Fruit fly (Drosophila melanogaster) whole organism, prepupa: ENCODE data around the gene sp3.
A peak's percentile ranks its signal among the peaks of the same experiment; 100 is the strongest.

Experiments
- Blimp-1 ChIP-seq: fragments of 200-800 bp; sonication (Bioruptor generic); optimal IDR thresholded peaks from 3 replicates; lab custom pipeline; 2017; ENCODE audit warnings: missing biosample characterization, missing genetic modification characterization, mild to moderate bottlenecking, moderate library complexity, missing genetic modification reagents
- CG10631 ChIP-seq: fragments of 200-800 bp; sonication (Bioruptor generic); optimal IDR thresholded peaks from 2 replicates; lab custom pipeline; 2016; ENCODE audit warnings: missing biosample characterization, missing genetic modification characterization
- CG10669 ChIP-seq: fragments of 200-800 bp; sonication (Bioruptor generic); optimal IDR thresholded peaks from 3 replicates; lab custom pipeline; 2018; ENCODE audit warnings: missing biosample characterization, mild to moderate bottlenecking, missing genetic modification characterization, moderate library complexity
- CG11294 ChIP-seq: fragments of 200-800 bp; sonication (Bioruptor generic); IDR thresholded peaks from 2 replicates; pipeline ENCODE4 v1.3.6; 2022; ENCODE audit warnings: missing biosample characterization, missing genetic modification characterization
- CG11762 ChIP-seq: fragments of 200-800 bp; sonication (Bioruptor generic); optimal IDR thresholded peaks from 3 replicates; lab custom pipeline; 2016; ENCODE audit warnings: missing biosample characterization, missing genetic modification characterization; ENCODE audit not compliant: insufficient read depth
- CG1621 ChIP-seq: fragments of 200-800 bp; sonication (Bioruptor generic); optimal IDR thresholded peaks from 3 replicates; lab custom pipeline; 2018; ENCODE audit warnings: missing biosample characterization, mild to moderate bottlenecking, missing genetic modification characterization
- CG16779 ChIP-seq: fragments of 200-800 bp; sonication (Bioruptor generic); optimal IDR thresholded peaks from 3 replicates; lab custom pipeline; 2017; ENCODE audit warnings: missing biosample characterization, mild to moderate bottlenecking, missing genetic modification characterization
- CG3032 ChIP-seq: fragments of 200-800 bp; optimal IDR thresholded peaks from 2 replicates; lab custom pipeline; 2019; ENCODE audit warnings: missing biosample characterization, mild to moderate bottlenecking, missing genetic modification characterization, moderate library complexity
- CG31627 ChIP-seq: fragments of 200-800 bp; sonication (Bioruptor generic); optimal IDR thresholded peaks from 3 replicates; lab custom pipeline; 2016; ENCODE audit warnings: missing biosample characterization, missing genetic modification characterization
- CG32006 ChIP-seq: fragments of 200-800 bp; sonication (Bioruptor generic); optimal IDR thresholded peaks from 3 replicates; lab custom pipeline; 2017; ENCODE audit warnings: missing biosample characterization, mild to moderate bottlenecking, missing genetic modification characterization
- CG34406 ChIP-seq: fragments of 200-800 bp; sonication (Bioruptor generic); optimal IDR thresholded peaks from 3 replicates; lab custom pipeline; 2016; ENCODE audit warnings: missing biosample characterization, missing genetic modification characterization
- CG3919 ChIP-seq: fragments of 200-800 bp; sonication (Bioruptor generic); optimal IDR thresholded peaks from 3 replicates; lab custom pipeline; 2016; ENCODE audit warnings: missing biosample characterization, missing genetic modification characterization
- CG6163 ChIP-seq: fragments of 200-800 bp; sonication (Bioruptor generic); IDR thresholded peaks from 3 replicates; pipeline ENCODE4 v1.3.6; 2022; ENCODE audit warnings: missing biosample characterization, missing genetic modification characterization
- CG6792 ChIP-seq: fragments of 200-800 bp; sonication (Bioruptor generic); optimal IDR thresholded peaks from 3 replicates; lab custom pipeline; 2016; ENCODE audit warnings: missing biosample characterization, missing genetic modification characterization
- CG6808 ChIP-seq: fragments of 200-800 bp; sonication (Bioruptor generic); optimal IDR thresholded peaks from 3 replicates; lab custom pipeline; 2017; ENCODE audit warnings: missing biosample characterization, missing genetic modification characterization, mild to moderate bottlenecking, moderate library complexity, missing genetic modification reagents
- CG6854 ChIP-seq: fragments of 200-800 bp; sonication (Bioruptor generic); optimal IDR thresholded peaks from 2 replicates; lab custom pipeline; 2017; ENCODE audit warnings: missing biosample characterization, mild to moderate bottlenecking, missing genetic modification characterization
- CG8319 ChIP-seq: fragments of 200-800 bp; sonication (Bioruptor generic); optimal IDR thresholded peaks from 3 replicates; lab custom pipeline; 2016; ENCODE audit warnings: missing biosample characterization, missing genetic modification characterization
- CG8632 ChIP-seq: fragments of 200-800 bp; sonication (Bioruptor generic); optimal IDR thresholded peaks from 3 replicates; lab custom pipeline; 2016; ENCODE audit warnings: missing biosample characterization, missing genetic modification characterization
- CG9139 ChIP-seq: fragments of 200-800 bp; sonication (Bioruptor generic); optimal IDR thresholded peaks from 3 replicates; lab custom pipeline; 2017; ENCODE audit warnings: missing biosample characterization, mild to moderate bottlenecking, missing genetic modification characterization
- Eip75B ChIP-seq: fragments of 200-800 bp; sonication (Bioruptor generic); optimal IDR thresholded peaks from 3 replicates; lab custom pipeline; 2016; ENCODE audit warnings: missing biosample characterization, missing genetic modification characterization
- Eip78C ChIP-seq: fragments of 200-800 bp; sonication (Bioruptor generic); peaks from one replicate; lab custom pipeline; 2016; ENCODE audit warnings: missing biosample characterization, missing genetic modification characterization
- Eip93F ChIP-seq: fragments of 200-800 bp; sonication (Bioruptor generic); optimal IDR thresholded peaks from 2 replicates; lab custom pipeline; 2016; ENCODE audit warnings: missing biosample characterization, mild to moderate bottlenecking, missing genetic modification characterization
- Ets21C ChIP-seq: fragments of 200-800 bp; sonication (Bioruptor generic); optimal IDR thresholded peaks from 3 replicates; lab custom pipeline; 2016; ENCODE audit warnings: missing biosample characterization, missing genetic modification characterization
- Gug ChIP-seq: fragments of 200-800 bp; sonication (Bioruptor generic); IDR thresholded peaks from 2 replicates; pipeline ENCODE4 v1.3.6; 2022; ENCODE audit warnings: missing biosample characterization, missing genetic modification characterization
- Hr38 ChIP-seq: sonication (Bioruptor generic); optimal IDR thresholded peaks from 2 replicates; lab custom pipeline; 2016; ENCODE audit warnings: missing biosample characterization, missing genetic modification characterization
- Hr39 ChIP-seq: fragments of 200-800 bp; sonication (Bioruptor generic); optimal IDR thresholded peaks from 2 replicates; lab custom pipeline; 2016; ENCODE audit warnings: missing biosample characterization, missing genetic modification characterization
- Hr4 ChIP-seq: fragments of 200-800 bp; sonication (Bioruptor generic); optimal IDR thresholded peaks from 3 replicates; lab custom pipeline; 2016; ENCODE audit warnings: missing biosample characterization, missing genetic modification characterization
- Lpt ChIP-seq: fragments of 200-800 bp; sonication (Bioruptor generic); optimal IDR thresholded peaks from 3 replicates; lab custom pipeline; 2016; ENCODE audit warnings: missing biosample characterization, missing genetic modification characterization
- OdsH ChIP-seq: fragments of 200-800 bp; sonication (Bioruptor generic); optimal IDR thresholded peaks from 3 replicates; lab custom pipeline; 2016; ENCODE audit warnings: missing biosample characterization, missing genetic modification characterization
- Smox ChIP-seq: fragments of 200-800 bp; sonication (Bioruptor generic); optimal IDR thresholded peaks from 3 replicates; lab custom pipeline; 2016; ENCODE audit warnings: missing biosample characterization, missing genetic modification characterization
- Sox102F ChIP-seq: fragments of 200-800 bp; sonication (Bioruptor generic); optimal IDR thresholded peaks from 2 replicates; lab custom pipeline; 2016; ENCODE audit warnings: missing biosample characterization, mild to moderate bottlenecking, missing genetic modification characterization
- Sox14 ChIP-seq: fragments of 200-800 bp; sonication (Bioruptor generic); optimal IDR thresholded peaks from 3 replicates; lab custom pipeline; 2016; ENCODE audit warnings: missing biosample characterization, missing genetic modification characterization
- achi ChIP-seq: fragments of 200-800 bp; sonication (Bioruptor generic); optimal IDR thresholded peaks from 3 replicates; lab custom pipeline; 2016; ENCODE audit warnings: missing biosample characterization, missing genetic modification characterization
- dsx ChIP-seq: fragments of 200-800 bp; optimal IDR thresholded peaks from 3 replicates; lab custom pipeline; 2019; ENCODE audit warnings: missing biosample characterization, mild to moderate bottlenecking, missing genetic modification characterization, moderate library complexity; ENCODE audit not compliant: poor library complexity, severe bottlenecking
- eg ChIP-seq: fragments of 200-800 bp; sonication (Bioruptor generic); IDR thresholded peaks from 3 replicates; pipeline ENCODE4 v1.3.6; 2022; ENCODE audit warnings: missing biosample characterization, missing genetic modification characterization
- esn ChIP-seq: fragments of 200-800 bp; sonication (Bioruptor generic); optimal IDR thresholded peaks from 2 replicates; lab custom pipeline; 2016; ENCODE audit warnings: missing biosample characterization, mild to moderate bottlenecking, missing genetic modification characterization, moderate library complexity
- fd59A ChIP-seq: fragments of 200-800 bp; sonication (Bioruptor generic); optimal IDR thresholded peaks from 2 replicates; lab custom pipeline; 2017; ENCODE audit warnings: missing biosample characterization, mild to moderate bottlenecking, missing genetic modification characterization, missing genetic modification reagents
- fd85E ChIP-seq: fragments of 200-800 bp; sonication (Bioruptor generic); optimal IDR thresholded peaks from 3 replicates; lab custom pipeline; 2016; ENCODE audit warnings: missing biosample characterization, missing genetic modification characterization
- fkh ChIP-seq: fragments of 200-800 bp; sonication (Bioruptor generic); optimal IDR thresholded peaks from 3 replicates; lab custom pipeline; 2017; ENCODE audit warnings: missing biosample characterization, mild to moderate bottlenecking, missing genetic modification characterization, moderate library complexity
- lz ChIP-seq: fragments of 200-800 bp; sonication (Bioruptor generic); optimal IDR thresholded peaks from 3 replicates; lab custom pipeline; 2016; ENCODE audit warnings: missing biosample characterization, missing genetic modification characterization
- net ChIP-seq: fragments of 200-800 bp; sonication (Bioruptor generic); optimal IDR thresholded peaks from 3 replicates; lab custom pipeline; 2016; ENCODE audit warnings: missing biosample characterization, missing genetic modification characterization
- pdm3 ChIP-seq: fragments of 200-800 bp; sonication (Bioruptor generic); optimal IDR thresholded peaks from 3 replicates; lab custom pipeline; 2016; ENCODE audit warnings: missing biosample characterization, missing genetic modification characterization
- salr ChIP-seq, 2 experiments: fragments of 200-800 bp; sonication (Bioruptor generic); optimal IDR thresholded peaks; 3 replicates each; lab custom pipeline; 2016 to 2018; ENCODE audit warnings: missing biosample characterization in 2 of 2, missing genetic modification characterization in 2 of 2, mild to moderate bottlenecking in 1 of 2
- spab ChIP-seq: fragments of 200-800 bp; sonication (Bioruptor generic); optimal IDR thresholded peaks from 2 replicates; lab custom pipeline; 2017; ENCODE audit warnings: missing biosample characterization, mild to moderate bottlenecking, missing genetic modification characterization, missing genetic modification reagents
- ss ChIP-seq, 2 experiments: fragments of 200-800 bp; sonication (Bioruptor generic); optimal IDR thresholded peaks; 2 replicates in 1 of 2; 3 replicates in 1 of 2; lab custom pipeline; 2017 to 2018; ENCODE audit warnings: mild to moderate bottlenecking in 2 of 2, missing biosample characterization in 2 of 2, missing genetic modification characterization in 2 of 2, moderate library complexity in 1 of 2
- svp ChIP-seq: fragments of 200-800 bp; sonication (Bioruptor generic); peaks from one replicate; lab custom pipeline; 2016; ENCODE audit warnings: missing biosample characterization, missing genetic modification characterization
- vri ChIP-seq: fragments of 200-800 bp; sonication (Bioruptor generic); optimal IDR thresholded peaks from 3 replicates; lab custom pipeline; 2016; ENCODE audit warnings: missing biosample characterization, mild to moderate bottlenecking, missing genetic modification characterization

Gene sp3

dm6 chr3R:21481960-21482359 is 38.8 kb upstream of the sp3 start, which contains the start of gene Fancm (continued):
- TF ChIP-seq pdm3 (peak; percentile 56), Sox14 (GFP tag; lab: Kevin White, UChicago) (no peak), CG10669 (GFP tag; lab: Kevin White, UChicago) (peak; percentile 7), CG9139 (no peak), CG32006 (GFP tag; lab: Kevin White, UChicago) (no peak), CG11762 (GFP tag; lab: Kevin White, UChicago) (no peak), Sox102F (GFP tag; lab: Kevin White, UChicago) (no peak), fkh (GFP tag; lab: Kevin White, UChicago) (peak; percentile 94), CG10631 (GFP tag; lab: Kevin White, UChicago) (peak; percentile 57), Hr38 (GFP tag; lab: Kevin White, UChicago) (no peak), ss (GFP tag; optimal IDR thresholded peaks at IDR 0.05; lab: Kevin White, UChicago) (no peak), CG6792 (GFP tag; lab: Kevin White, UChicago) (no peak)

- TF ChIP-seq fkh (GFP tag; lab: Kevin White, UChicago) = no peak
- TF ChIP-seq Ets21C (GFP tag; lab: Kevin White, UChicago) = peak; percentile 10
- no peak for TF ChIP-seq Eip75B (GFP tag; lab: Kevin White, UChicago)
- no peak for TF ChIP-seq CG34406 (GFP tag; lab: Kevin White, UChicago)
- no peak for TF ChIP-seq spab (GFP tag; lab: Kevin White, UChicago)
- peak; percentile 38 for TF ChIP-seq Sox14 (GFP tag; lab: Kevin White, UChicago)
- no peak for TF ChIP-seq Sox102F (GFP tag; lab: Kevin White, UChicago)
- TF ChIP-seq Lpt (GFP tag; lab: Kevin White, UChicago) = no peak
- peak; percentile 62 for TF ChIP-seq CG31627 (GFP tag; lab: Kevin White, UChicago)
- no peak for TF ChIP-seq fd59A (GFP tag; lab: Kevin White, UChicago)
- TF ChIP-seq Gug (GFP tag; lab: Robert Waterston, UW) = no peak
- TF ChIP-seq CG6163 (GFP tag; lab: Robert Waterston, UW) = no peak
- no peak for TF ChIP-seq CG11762 (GFP tag; lab: Kevin White, UChicago)
- no peak for TF ChIP-seq net
- no peak for TF ChIP-seq vri
- peak; percentile 60 for TF ChIP-seq esn
- TF ChIP-seq CG9139 = no peak
- peak in 1 of 2 experiments; percentile 22 for TF ChIP-seq salr (GFP tag; optimal IDR thresholded peaks at IDR 0.05; lab: Kevin White, UChicago)
- TF ChIP-seq achi (GFP tag; lab: Kevin White, UChicago) = no peak
- no peak for TF ChIP-seq CG10631 (GFP tag; lab: Kevin White, UChicago)
- no peak for TF ChIP-seq svp (GFP tag; lab: Kevin White, UChicago)
- TF ChIP-seq CG1621 = no peak
- TF ChIP-seq fd85E (GFP tag; lab: Kevin White, UChicago) = no peak
- TF ChIP-seq CG3032 (tag; lab: Kevin White, UChicago) = no peak
- no peak for TF ChIP-seq CG16779 (tag; lab: Kevin White, UChicago)
- TF ChIP-seq Hr39 (GFP tag; lab: Kevin White, UChicago) = peak; percentile 49
- TF ChIP-seq CG3919 (GFP tag; lab: Kevin White, UChicago) = peak; percentile 40
- TF ChIP-seq CG6792 (GFP tag; lab: Kevin White, UChicago) = no peak
- peak; percentile 54 for TF ChIP-seq pdm3
- no peak for TF ChIP-seq eg (GFP tag; lab: Robert Waterston, UW)
- no peak for TF ChIP-seq CG6854 (GFP tag; lab: Kevin White, UChicago)
- no peak for TF ChIP-seq CG11294 (GFP tag; lab: Robert Waterston, UW)
- TF ChIP-seq Eip93F (GFP tag; lab: Kevin White, UChicago) = no peak
- peak; percentile 27 for TF ChIP-seq OdsH
- TF ChIP-seq Smox (GFP tag; lab: Kevin White, UChicago) = peak; percentile 21
- TF ChIP-seq lz (GFP tag; lab: Kevin White, UChicago) = peak; percentile 57
- TF ChIP-seq CG6808 (GFP tag; lab: Kevin White, UChicago) = no peak
- no peak for TF ChIP-seq CG8632 (GFP tag; lab: Kevin White, UChicago)
- TF ChIP-seq CG8319 (GFP tag; lab: Kevin White, UChicago) = no peak
- no peak for TF ChIP-seq Blimp-1 (GFP tag; lab: Kevin White, UChicago)
- peak; percentile 28 for TF ChIP-seq dsx (GFP tag; lab: Kevin White, UChicago)
- peak; percentile 25 for TF ChIP-seq Hr4 (GFP tag; lab: Kevin White, UChicago)
- peak; percentile 45 for TF ChIP-seq Eip78C
Measured at dm6 chr3R:21487706-21488406, 32.9 kb upstream of the sp3 start.
